Worm (Caenorhabditis elegans) whole organism, L1 larva: ENCODE data around the gene cutl-1.

Source experiments
- C16A3.4 ChIP-seq: fragments of 150-350 bp; optimal IDR thresholded peaks from 2 replicates; lab custom pipeline; 2014; ENCODE audit warnings: missing biosample characterization, missing genetic modification characterization
- C34B4.2 ChIP-seq: sonication (generic microtip); optimal IDR thresholded peaks from 2 replicates; lab custom pipeline; 2017; ENCODE audit warnings: mild to moderate bottlenecking, missing genetic modification characterization, missing compliant biosample characterization
- ceh-82 ChIP-seq, 3 experiments: fragments of 150-350 bp in 1 of 3; sonication (generic microtip) in 2 of 3; optimal IDR thresholded peaks; 2 replicates each; lab custom pipeline; 2014 to 2017; ENCODE audit warnings: missing biosample characterization in 3 of 3, missing genetic modification characterization in 3 of 3
- ceh-90 ChIP-seq: sonication (generic microtip); optimal IDR thresholded peaks from 2 replicates; lab custom pipeline; 2016; ENCODE audit warnings: missing genetic modification characterization, missing compliant biosample characterization
- dpl-1 ChIP-seq, 3 experiments: fragments of 150-350 bp in 2 of 3; sonication (generic microtip) in 1 of 3; optimal IDR thresholded peaks; 2 replicates each; lab custom pipeline; 2014 to 2017; ENCODE audit warnings: missing biosample characterization in 3 of 3, missing genetic modification characterization in 3 of 3, missing genetic modification reagents in 3 of 3
- dsc-1 ChIP-seq: sonication (generic microtip); optimal IDR thresholded peaks from 2 replicates; lab custom pipeline; 2016; ENCODE audit warnings: mild to moderate bottlenecking, missing genetic modification characterization, missing compliant biosample characterization
- efl-1 ChIP-seq, 4 experiments: fragments of 150-350 bp; optimal IDR thresholded peaks in 3 of 4; peaks in 1 of 4; 1 replicate in 1 of 4; 2 replicates in 3 of 4; lab custom pipeline; 2014; ENCODE audit warnings: missing biosample characterization in 2 of 4, missing genetic modification characterization in 2 of 4, missing genetic modification reagents in 2 of 4
- efl-3 ChIP-seq: fragments of 200-800 bp; sonication (Bioruptor generic); optimal IDR thresholded peaks from 2 replicates; lab custom pipeline; 2018; ENCODE audit warnings: mild to moderate bottlenecking, missing genetic modification characterization, missing compliant biosample characterization
- egl-13 ChIP-seq: sonication (generic microtip); optimal IDR thresholded peaks from 2 replicates; lab custom pipeline; 2016; ENCODE audit warnings: missing genotype, missing genetic modification reagents, missing genetic modification characterization, missing compliant biosample characterization
- egl-27 ChIP-seq, 2 experiments: fragments of 150-350 bp in 1 of 2; sonication (generic microtip); optimal IDR thresholded peaks; 3 replicates each; lab custom pipeline; 2017 to 2018; ENCODE audit warnings: missing biosample characterization in 2 of 2, missing genetic modification characterization in 2 of 2, missing genetic modification reagents in 2 of 2
- elt-2 ChIP-seq: sonication (generic microtip); optimal IDR thresholded peaks from 2 replicates; lab custom pipeline; 2016; ENCODE audit warnings: missing genetic modification characterization, mild to moderate bottlenecking, inconsistent platforms, missing compliant biosample characterization, missing genetic modification reagents
- ets-5 ChIP-seq: fragments of 200-800 bp; sonication (Bioruptor generic); IDR thresholded peaks from 2 replicates; pipeline ENCODE4 v1.3.6; 2022; ENCODE audit warnings: missing genetic modification characterization, missing compliant biosample characterization
- fkh-10 ChIP-seq: sonication (generic microtip); optimal IDR thresholded peaks from 2 replicates; lab custom pipeline; 2017; ENCODE audit warnings: missing biosample characterization, missing genetic modification reagents, missing genetic modification characterization
- fkh-4 ChIP-seq: sonication (generic microtip); optimal IDR thresholded peaks from 2 replicates; lab custom pipeline; 2016; ENCODE audit warnings: missing compliant biosample characterization, missing genetic modification characterization, borderline replicate concordance
- fos-1 ChIP-seq: fragments of 150-350 bp; optimal IDR thresholded peaks from 2 replicates; lab custom pipeline; 2014; ENCODE audit warnings: missing biosample characterization, missing genetic modification characterization
- hlh-17 ChIP-seq: fragments of 200-800 bp; sonication (Bioruptor generic); optimal IDR thresholded peaks from 2 replicates; lab custom pipeline; 2018; ENCODE audit warnings: missing genetic modification characterization, mild to moderate bottlenecking, missing compliant biosample characterization, moderate library complexity, borderline replicate concordance
- hlh-4 ChIP-seq: sonication (generic microtip); optimal IDR thresholded peaks from 2 replicates; lab custom pipeline; 2016; ENCODE audit warnings: mild to moderate bottlenecking, missing genetic modification characterization, missing compliant biosample characterization
- hpl-2 ChIP-seq: fragments of 150-350 bp; optimal IDR thresholded peaks from 2 replicates; lab custom pipeline; 2014; ENCODE audit warnings: missing biosample characterization, missing genetic modification reagents, missing genetic modification characterization
- irx-1 ChIP-seq: sonication (generic microtip); optimal IDR thresholded peaks from 2 replicates; lab custom pipeline; 2016; ENCODE audit warnings: missing genetic modification characterization, missing compliant biosample characterization
- lin-13 ChIP-seq: fragments of 150-350 bp; optimal IDR thresholded peaks from 2 replicates; lab custom pipeline; 2014; ENCODE audit warnings: missing biosample characterization, missing genetic modification reagents, missing genetic modification characterization
- lin-14 ChIP-seq: fragments of 200-800 bp; sonication (Bioruptor generic); optimal IDR thresholded peaks from 2 replicates; lab custom pipeline; 2018; ENCODE audit warnings: mild to moderate bottlenecking, missing genetic modification characterization, moderate library complexity, missing compliant biosample characterization
- lin-35 ChIP-seq, 2 experiments: fragments of 150-350 bp; optimal IDR thresholded peaks; 2 replicates each; lab custom pipeline; 2014; ENCODE audit warnings: missing biosample characterization in 2 of 2, missing genetic modification characterization in 2 of 2, missing genetic modification reagents in 2 of 2
- lir-3 ChIP-seq: sonication (generic microtip); optimal IDR thresholded peaks from 2 replicates; lab custom pipeline; 2016; ENCODE audit warnings: mild to moderate bottlenecking, missing genetic modification characterization, moderate library complexity, missing compliant biosample characterization; ENCODE audit not compliant: poor library complexity
- lsy-2 ChIP-seq, 2 experiments: fragments of 150-350 bp; optimal IDR thresholded peaks; 2 replicates each; lab custom pipeline; 2014; ENCODE audit warnings: missing biosample characterization in 2 of 2, missing genetic modification characterization in 2 of 2
- mab-9 ChIP-seq: fragments of 200-800 bp; sonication (Bioruptor generic); IDR thresholded peaks from 2 replicates; pipeline ENCODE4 v1.3.6; 2022; ENCODE audit warnings: missing genetic modification reagents, missing genetic modification characterization, missing compliant biosample characterization
- mdl-1 ChIP-seq, 2 experiments: fragments of 150-350 bp; optimal IDR thresholded peaks; 2 replicates each; lab custom pipeline; 2014 to 2017; ENCODE audit warnings: missing biosample characterization in 2 of 2, missing genetic modification characterization in 2 of 2, inconsistent platforms in 1 of 2
- mef-2 ChIP-seq: fragments of 150-350 bp; optimal IDR thresholded peaks from 2 replicates; lab custom pipeline; 2014; ENCODE audit warnings: missing biosample characterization, missing genetic modification characterization
- mep-1 ChIP-seq: fragments of 150-350 bp; optimal IDR thresholded peaks from 2 replicates; lab custom pipeline; 2014; ENCODE audit warnings: missing biosample characterization, missing genetic modification characterization
- nhr-11 ChIP-seq: fragments of 150-350 bp; optimal IDR thresholded peaks from 2 replicates; lab custom pipeline; 2014; ENCODE audit warnings: missing biosample characterization, missing genetic modification characterization
- nhr-12 ChIP-seq: sonication (generic microtip); optimal IDR thresholded peaks from 2 replicates; lab custom pipeline; 2017; ENCODE audit warnings: missing biosample characterization, missing genetic modification characterization
- nhr-19 ChIP-seq: fragments of 200-800 bp; sonication (Bioruptor generic); conservative IDR thresholded peaks from 2 replicates; pipeline ENCODE4 v1.3.6; 2022; ENCODE audit warnings: missing genetic modification characterization, missing compliant biosample characterization
- nhr-20 ChIP-seq: sonication (generic microtip); optimal IDR thresholded peaks from 2 replicates; lab custom pipeline; 2016; ENCODE audit warnings: mild to moderate bottlenecking, missing genetic modification characterization, missing compliant biosample characterization
- nhr-237 ChIP-seq: fragments of 150-350 bp; optimal IDR thresholded peaks from 2 replicates; lab custom pipeline; 2014; ENCODE audit warnings: missing biosample characterization, missing genetic modification characterization
- nhr-28 ChIP-seq: fragments of 150-350 bp; optimal IDR thresholded peaks from 2 replicates; lab custom pipeline; 2014; ENCODE audit warnings: missing biosample characterization, missing genetic modification characterization
- nhr-47 ChIP-seq: sonication (generic microtip); optimal IDR thresholded peaks from 2 replicates; lab custom pipeline; 2016; ENCODE audit warnings: mild to moderate bottlenecking, missing genetic modification characterization, moderate library complexity, missing compliant biosample characterization
- nhr-71 ChIP-seq: sonication (generic microtip); optimal IDR thresholded peaks from 2 replicates; lab custom pipeline; 2016; ENCODE audit warnings: mild to moderate bottlenecking, missing genetic modification characterization, moderate library complexity, missing compliant biosample characterization
- nhr-76 ChIP-seq: sonication (generic microtip); optimal IDR thresholded peaks from 2 replicates; lab custom pipeline; 2017; ENCODE audit warnings: missing biosample characterization, missing genetic modification characterization
- nhr-85 ChIP-seq: sonication (generic microtip); peaks from one replicate; lab custom pipeline; 2016; ENCODE audit warnings: missing genetic modification characterization, inconsistent platforms, missing compliant biosample characterization
- pax-3 ChIP-seq: fragments of 200-800 bp; sonication (Bioruptor generic); optimal IDR thresholded peaks from 2 replicates; lab custom pipeline; 2018; ENCODE audit warnings: mild to moderate bottlenecking, missing genetic modification characterization, moderate library complexity, missing compliant biosample characterization
- pqm-1 ChIP-seq: sonication (generic microtip); optimal IDR thresholded peaks from 3 replicates; lab custom pipeline; 2017; ENCODE audit warnings: missing biosample characterization, missing genetic modification characterization
- snu-23 ChIP-seq: sonication (generic microtip); optimal IDR thresholded peaks from 2 replicates; lab custom pipeline; 2016; ENCODE audit warnings: missing genetic modification characterization, missing compliant biosample characterization
- sptf-1 ChIP-seq: fragments of 150-350 bp; optimal IDR thresholded peaks from 2 replicates; lab custom pipeline; 2014; ENCODE audit warnings: missing biosample characterization, missing genetic modification characterization
- sup-37 ChIP-seq: fragments of 200-800 bp; sonication (Bioruptor generic); optimal IDR thresholded peaks from 2 replicates; lab custom pipeline; 2018; ENCODE audit warnings: mild to moderate bottlenecking, missing genetic modification characterization, missing compliant biosample characterization
- swsn-7 ChIP-seq: sonication (generic microtip); optimal IDR thresholded peaks from 2 replicates; lab custom pipeline; 2016; ENCODE audit warnings: missing genetic modification characterization, missing compliant biosample characterization
- tbx-2 ChIP-seq: sonication (generic microtip); optimal IDR thresholded peaks from 2 replicates; lab custom pipeline; 2016; ENCODE audit warnings: missing genetic modification characterization, missing compliant biosample characterization
- tlp-1 ChIP-seq: fragments of 150-350 bp; optimal IDR thresholded peaks from 2 replicates; lab custom pipeline; 2014; ENCODE audit warnings: missing biosample characterization, missing genetic modification characterization
- unc-130 ChIP-seq: fragments of 150-350 bp; optimal IDR thresholded peaks from 2 replicates; lab custom pipeline; 2017; ENCODE audit warnings: missing biosample characterization, missing genetic modification characterization, inconsistent platforms
- unc-86 ChIP-seq: sonication (generic microtip); optimal IDR thresholded peaks from 2 replicates; lab custom pipeline; 2016; ENCODE audit warnings: missing genetic modification characterization, missing compliant biosample characterization
- unc-98 ChIP-seq: fragments of 200-800 bp; sonication (Bioruptor generic); IDR thresholded peaks from 2 replicates; pipeline ENCODE4 v1.3.6; 2022; ENCODE audit warnings: missing genetic modification characterization, missing compliant biosample characterization
- vab-15 ChIP-seq: sonication (generic microtip); optimal IDR thresholded peaks from 2 replicates; lab custom pipeline; 2017; ENCODE audit warnings: missing genotype, mild to moderate bottlenecking, missing genetic modification characterization, missing compliant biosample characterization

The cutl-1 gene

DNA sequence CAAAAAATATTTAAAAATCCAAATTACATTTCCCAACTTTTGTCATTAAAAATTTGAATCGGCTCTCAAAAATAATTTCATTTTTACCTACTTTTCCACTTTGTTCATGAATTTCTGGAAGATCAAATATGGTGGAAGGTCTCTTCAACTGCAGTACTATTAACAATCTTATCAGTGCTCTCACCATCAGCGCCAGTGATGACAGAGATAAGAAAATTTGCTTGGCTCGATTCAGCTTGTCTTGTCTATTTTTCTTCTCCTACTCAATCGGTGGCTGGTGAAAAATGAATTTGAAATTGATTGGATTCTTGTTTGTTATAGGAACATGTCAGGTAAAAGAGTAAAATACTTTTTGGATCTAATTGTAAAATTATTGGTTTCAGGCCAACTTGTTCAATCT is 24.9 kb downstream of the cutl-1 start, which contains the start of gene cpz-2:
TSS of gene cpz-2 (plus strand) at position 210 of the 400 bp plus-strand sequence.
- TF ChIP-seq elt-2 (tag; lab: Kevin White, UChicago) (peak; percentile 56), fos-1 (tag; lab: Kevin White, UChicago) (no peak), mep-1 (no peak), nhr-85 (no peak)

DNA sequence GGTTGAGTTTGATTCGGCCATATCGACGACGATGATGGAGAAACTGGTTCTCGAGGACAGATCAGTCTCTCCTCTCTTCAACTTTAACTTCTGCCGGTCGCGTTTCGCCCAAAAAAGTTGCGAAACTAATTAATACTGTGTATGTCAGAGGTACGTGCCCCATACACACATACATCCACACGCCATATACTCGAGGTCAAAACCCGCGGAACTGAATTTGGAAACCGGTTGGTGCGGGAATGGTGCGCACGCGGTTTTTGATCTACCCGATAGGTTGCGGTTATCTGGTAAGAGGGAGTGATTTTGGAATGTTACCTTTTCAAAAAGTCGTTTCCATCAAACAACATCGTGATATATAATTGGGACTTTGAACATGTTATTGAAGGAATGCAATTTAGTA is 25.7 kb downstream of the cutl-1 start, which contains the start of gene ifbp-1:
TSS of gene ifbp-1 (minus strand) at position 85 of the 400 bp plus-strand sequence.
- no peak for TF ChIP-seq sptf-1
- TF ChIP-seq ceh-82 (tag; optimal IDR thresholded peaks at IDR 0.05; lab: Kevin White, UChicago): peak in 1 of 3 experiments; percentile 19
- TF ChIP-seq lsy-2 (tag; optimal IDR thresholded peaks at IDR 0.05; lab: Kevin White, UChicago): peak; percentile 57 to 82
- TF ChIP-seq tbx-2 (tag; lab: Kevin White, UChicago): peak; percentile 72
- TF ChIP-seq hlh-4 (tag; lab: Kevin White, UChicago): no peak
- TF ChIP-seq nhr-71 (tag; lab: Kevin White, UChicago): peak; percentile 85
- peak; percentile 69 for TF ChIP-seq nhr-19 (GFP tag; lab: Robert Waterston, UW)
- no peak for TF ChIP-seq egl-13
- TF ChIP-seq snu-23 (GFP tag; lab: Kevin White, UChicago): peak; percentile 82
- TF ChIP-seq lin-13: peak; percentile 63
- TF ChIP-seq nhr-28 (tag; lab: Kevin White, UChicago): no peak
- no peak for TF ChIP-seq nhr-237 (tag; lab: Kevin White, UChicago)
- TF ChIP-seq egl-27 (tag; optimal IDR thresholded peaks at IDR 0.05; lab: Kevin White, UChicago): peak in 1 of 2 experiments; percentile 41
- TF ChIP-seq fkh-4 (tag; lab: Kevin White, UChicago): no peak
- TF ChIP-seq lin-35 (GFP tag; optimal IDR thresholded peaks at IDR 0.05; lab: Kevin White, UChicago): peak; percentile 40 to 82
- TF ChIP-seq nhr-76: no peak
- no peak for TF ChIP-seq dsc-1 (tag; lab: Kevin White, UChicago)
- no peak for TF ChIP-seq pqm-1
- no peak for TF ChIP-seq mab-9 (GFP tag; lab: Robert Waterston, UW)
- peak; percentile 16 to 47 for TF ChIP-seq efl-1 (optimal IDR thresholded peaks at IDR 0.05; lab: Kevin White, UChicago)
- TF ChIP-seq efl-1 (GFP tag; optimal IDR thresholded peaks at IDR 0.05 in 1 of 2; lab: Kevin White, UChicago): peak in 1 of 2 experiments; percentile 95
- TF ChIP-seq pax-3 (tag; lab: Kevin White, UChicago): peak; percentile 10
- no peak for TF ChIP-seq lir-3 (tag; lab: Kevin White, UChicago)
- TF ChIP-seq nhr-12 (tag; lab: Kevin White, UChicago): no peak
- no peak for TF ChIP-seq mef-2 (tag; lab: Kevin White, UChicago)
- TF ChIP-seq unc-86 (tag; lab: Kevin White, UChicago): no peak
- peak; percentile 96 for TF ChIP-seq lin-14 (GFP tag; lab: Kevin White, UChicago)
- peak; percentile 100 for TF ChIP-seq nhr-85
- peak; percentile 55 for TF ChIP-seq C16A3.4 (tag; lab: Kevin White, UChicago)
- TF ChIP-seq tlp-1: no peak
- peak; percentile 89 for TF ChIP-seq nhr-20 (tag; lab: Kevin White, UChicago)
- TF ChIP-seq mdl-1 (tag; optimal IDR thresholded peaks at IDR 0.05; lab: Kevin White, UChicago): peak in 1 of 2 experiments; percentile 92
- no peak for TF ChIP-seq ets-5 (GFP tag; lab: Robert Waterston, UW)
- no peak for TF ChIP-seq fkh-10 (GFP tag; lab: Kevin White, UChicago)
- TF ChIP-seq swsn-7 (tag; lab: Kevin White, UChicago): peak; percentile 38
- no peak for TF ChIP-seq C34B4.2 (tag; lab: Kevin White, UChicago)
- no peak for TF ChIP-seq hpl-2 (GFP tag; lab: Kevin White, UChicago)
- TF ChIP-seq hlh-17 (GFP tag; lab: Kevin White, UChicago): no peak
- TF ChIP-seq unc-98 (GFP tag; lab: Robert Waterston, UW): no peak
- peak; percentile 26 for TF ChIP-seq efl-3 (GFP tag; lab: Kevin White, UChicago)
- TF ChIP-seq vab-15 (tag; lab: Kevin White, UChicago): peak; percentile 80
- TF ChIP-seq fos-1 (tag; lab: Kevin White, UChicago): no peak
- TF ChIP-seq unc-130 (tag; lab: Kevin White, UChicago): peak; percentile 87
- TF ChIP-seq irx-1 (tag; lab: Kevin White, UChicago): peak; percentile 20
- TF ChIP-seq nhr-47 (tag; lab: Kevin White, UChicago): peak; percentile 70
- peak; percentile 26 to 74 (median 51) for TF ChIP-seq dpl-1 (GFP tag; optimal IDR thresholded peaks at IDR 0.05; lab: Kevin White, UChicago)
- peak; percentile 26 for TF ChIP-seq nhr-11
- TF ChIP-seq ceh-90 (tag; lab: Kevin White, UChicago): no peak
- TF ChIP-seq sup-37 (GFP tag; lab: Kevin White, UChicago): no peak
